Fruit fly (Drosophila melanogaster): ENCODE results near the gene CG9399.

dm6 chr3R:9603022-9603942, 29.3 kb upstream of the CG9399 start:
- TF ChIP-seq CG8478 (optimal IDR thresholded peaks at IDR 0.05): no peak
- no peak for TF ChIP-seq pan (optimal IDR thresholded peaks at IDR 0.05)
- TF ChIP-seq usp (GFP tag; optimal IDR thresholded peaks at IDR 0.05): no peak
- TF ChIP-seq EcR (GFP tag; optimal IDR thresholded peaks at IDR 0.05): no peak
- no peak for TF ChIP-seq psq (optimal IDR thresholded peaks at IDR 0.05)
